Fruit fly (Drosophila melanogaster) whole organism, embryonic: ENCODE results near the gene Rnmt.

Experiments
- Adf1 ChIP-seq: fragments of 200-800 bp; sonication (Bioruptor generic); IDR thresholded peaks from 2 replicates; pipeline ENCODE4 v1.3.6; 2022; ENCODE audit warnings: missing biosample characterization, missing genetic modification characterization
- Blimp-1 ChIP-seq: fragments of 200-800 bp; sonication (Bioruptor generic); optimal IDR thresholded peaks from 3 replicates; lab custom pipeline; 2018; ENCODE audit warnings: missing biosample characterization, missing genetic modification characterization, mild to moderate bottlenecking, moderate library complexity, missing genetic modification reagents
- BtbVII ChIP-seq: fragments of 200-800 bp; sonication (Bioruptor generic); optimal IDR thresholded peaks from 3 replicates; lab custom pipeline; 2017; ENCODE audit warnings: missing biosample characterization, mild to moderate bottlenecking, missing genetic modification characterization
- CG10267 ChIP-seq: fragments of 200-800 bp; sonication (Bioruptor generic); optimal IDR thresholded peaks from 2 replicates; lab custom pipeline; 2018; ENCODE audit warnings: missing biosample characterization, mild to moderate bottlenecking, missing genetic modification characterization, moderate library complexity
- CG10431 ChIP-seq: fragments of 200-800 bp; sonication (Bioruptor generic); optimal IDR thresholded peaks from 3 replicates; lab custom pipeline; 2018; ENCODE audit warnings: missing biosample characterization, mild to moderate bottlenecking, missing genetic modification characterization
- CG10462 ChIP-seq: fragments of 200-800 bp; sonication (Bioruptor generic); optimal IDR thresholded peaks from 2 replicates; lab custom pipeline; 2016; ENCODE audit warnings: missing biosample characterization, missing genetic modification characterization
- CG10959 ChIP-seq: fragments of 200-800 bp; sonication (Bioruptor generic); IDR thresholded peaks from 2 replicates; pipeline ENCODE4 v1.3.6; 2022; ENCODE audit warnings: missing biosample characterization, missing genetic modification characterization
- CG11695 ChIP-seq: fragments of 200-800 bp; sonication (Bioruptor generic); IDR thresholded peaks from 3 replicates; pipeline ENCODE4 v1.3.6; 2022; ENCODE audit warnings: missing biosample characterization, missing genetic modification characterization
- CG12659 ChIP-seq: fragments of 200-800 bp; sonication (Bioruptor generic); optimal IDR thresholded peaks from 3 replicates; lab custom pipeline; 2017; ENCODE audit warnings: mild to moderate bottlenecking, missing biosample characterization, missing genetic modification reagents, missing genetic modification characterization
- CG14014 ChIP-seq: fragments of 200-800 bp; sonication (Bioruptor generic); IDR thresholded peaks from 2 replicates; pipeline ENCODE4 v1.3.6; 2022; ENCODE audit warnings: missing biosample characterization, missing genetic modification characterization
- CG16863 ChIP-seq: fragments of 200-800 bp; sonication (Bioruptor generic); optimal IDR thresholded peaks from 3 replicates; lab custom pipeline; 2016; ENCODE audit warnings: missing biosample characterization, missing genetic modification characterization
- CG31441 ChIP-seq: fragments of 200-800 bp; sonication (Bioruptor generic); IDR thresholded peaks from 2 replicates; pipeline ENCODE4 v1.3.6; 2022; ENCODE audit warnings: missing biosample characterization, missing genetic modification characterization
- CG4404 ChIP-seq: fragments of 200-800 bp; sonication (Bioruptor generic); IDR thresholded peaks from 2 replicates; pipeline ENCODE4 v1.3.6; 2022; ENCODE audit warnings: missing biosample characterization, missing genetic modification characterization
- CG4424 ChIP-seq: fragments of 200-800 bp; sonication (Bioruptor generic); optimal IDR thresholded peaks from 3 replicates; lab custom pipeline; 2016; ENCODE audit warnings: missing biosample characterization, missing genetic modification characterization
- CG4707 ChIP-seq: fragments of 200-800 bp; sonication (Bioruptor generic); optimal IDR thresholded peaks from 2 replicates; lab custom pipeline; 2018; ENCODE audit warnings: missing biosample characterization, mild to moderate bottlenecking, missing genetic modification characterization, moderate library complexity
- CG4854 ChIP-seq: fragments of 200-800 bp; sonication (Bioruptor generic); optimal IDR thresholded peaks from 2 replicates; lab custom pipeline; 2016; ENCODE audit warnings: missing biosample characterization, missing genetic modification characterization, inconsistent platforms
- CG6654 ChIP-seq: fragments of 200-800 bp; sonication (Bioruptor generic); optimal IDR thresholded peaks from 2 replicates; lab custom pipeline; 2017; ENCODE audit warnings: missing biosample characterization, mild to moderate bottlenecking, missing genetic modification characterization
- CG8765 ChIP-seq: fragments of 200-800 bp; sonication (Bioruptor generic); IDR thresholded peaks from 2 replicates; pipeline ENCODE4 v1.3.6; 2022; ENCODE audit warnings: missing biosample characterization, missing genetic modification characterization
- CG9437 ChIP-seq: fragments of 200-800 bp; sonication (Bioruptor generic); optimal IDR thresholded peaks from 2 replicates; lab custom pipeline; 2018; ENCODE audit warnings: missing biosample characterization, mild to moderate bottlenecking, missing genetic modification characterization
- CkIIα-i1 ChIP-seq: fragments of 200-800 bp; sonication (Bioruptor generic); IDR thresholded peaks from 2 replicates; pipeline ENCODE4 v1.3.6; 2022; ENCODE audit warnings: missing biosample characterization, missing genetic modification characterization
- Dbx ChIP-seq: fragments of 200-800 bp; sonication (Bioruptor generic); IDR thresholded peaks from 3 replicates; pipeline ENCODE4 v1.3.6; 2022; ENCODE audit warnings: missing biosample characterization, missing genetic modification characterization
- Hmx ChIP-seq: fragments of 200-800 bp; sonication (Bioruptor generic); optimal IDR thresholded peaks from 2 replicates; lab custom pipeline; 2016; ENCODE audit warnings: missing biosample characterization, missing genetic modification characterization
- Hsf ChIP-seq: fragments of 200-800 bp; sonication (Bioruptor generic); optimal IDR thresholded peaks from 3 replicates; lab custom pipeline; 2016; ENCODE audit warnings: missing biosample characterization, missing genetic modification characterization
- Mad ChIP-seq: fragments of 200-800 bp; sonication (Bioruptor generic); optimal IDR thresholded peaks from 2 replicates; lab custom pipeline; 2016; ENCODE audit warnings: missing biosample characterization, missing genetic modification characterization
- NC2β ChIP-seq: fragments of 200-800 bp; sonication (Bioruptor generic); optimal IDR thresholded peaks from 2 replicates; lab custom pipeline; 2016; ENCODE audit warnings: missing biosample characterization, missing genetic modification characterization
- Neu2 ChIP-seq: fragments of 200-800 bp; sonication (Bioruptor generic); optimal IDR thresholded peaks from 3 replicates; lab custom pipeline; 2016; ENCODE audit warnings: missing biosample characterization, missing genetic modification characterization, borderline replicate concordance
- Ptx1 ChIP-seq: fragments of 200-800 bp; sonication (Bioruptor generic); IDR thresholded peaks from 2 replicates; pipeline ENCODE4 v1.3.6; 2022; ENCODE audit warnings: missing biosample characterization, missing genetic modification characterization
- TFAM ChIP-seq: fragments of 200-800 bp; sonication (Bioruptor generic); optimal IDR thresholded peaks from 2 replicates; lab custom pipeline; 2017; ENCODE audit warnings: missing biosample characterization, missing genetic modification characterization, inconsistent platforms
- Xrp1 ChIP-seq: fragments of 200-800 bp; sonication (Bioruptor generic); IDR thresholded peaks from 2 replicates; pipeline ENCODE4 v1.3.6; 2022; ENCODE audit warnings: missing biosample characterization, missing genetic modification characterization
- al ChIP-seq: fragments of 200-800 bp; sonication (Bioruptor generic); IDR thresholded peaks from 2 replicates; pipeline ENCODE4 v1.3.6; 2022; ENCODE audit warnings: missing biosample characterization, missing genetic modification characterization
- ara ChIP-seq: fragments of 200-800 bp; sonication (Bioruptor generic); IDR thresholded peaks from 2 replicates; pipeline ENCODE4 v1.3.6; 2022; ENCODE audit warnings: missing biosample characterization, missing genetic modification characterization
- ato ChIP-seq: fragments of 200-800 bp; sonication (Bioruptor generic); IDR thresholded peaks from 2 replicates; pipeline ENCODE4 v1.3.6; 2022; ENCODE audit warnings: missing biosample characterization, missing genetic modification characterization; ENCODE audit not compliant: partially characterized antibody
- bab2 ChIP-seq: fragments of 200-800 bp; sonication (Bioruptor generic); optimal IDR thresholded peaks from 2 replicates; lab custom pipeline; 2016; ENCODE audit warnings: missing biosample characterization, missing genetic modification characterization
- br ChIP-seq: fragments of >200 bp; optimal IDR thresholded peaks from 2 replicates; lab custom pipeline; 2017
- croc ChIP-seq: fragments of 200-800 bp; sonication (Bioruptor generic); conservative IDR thresholded peaks from 3 replicates; pipeline ENCODE4 v1.3.6; 2022; ENCODE audit warnings: missing biosample characterization, missing genetic modification characterization
- dati ChIP-seq: fragments of 200-800 bp; sonication (Bioruptor generic); IDR thresholded peaks from 2 replicates; pipeline ENCODE4 v1.3.6; 2022; ENCODE audit warnings: missing biosample characterization, missing genetic modification characterization
- dimm ChIP-seq: fragments of 200-800 bp; sonication (Bioruptor generic); IDR thresholded peaks from 2 replicates; pipeline ENCODE4 v1.3.6; 2022; ENCODE audit warnings: missing biosample characterization, missing genetic modification characterization
- dm ChIP-seq: fragments of 200-800 bp; sonication (Bioruptor generic); optimal IDR thresholded peaks from 3 replicates; lab custom pipeline; 2016; ENCODE audit warnings: missing biosample characterization, missing genetic modification characterization
- ewg ChIP-seq: fragments of 200-800 bp; sonication (Bioruptor generic); optimal IDR thresholded peaks from 3 replicates; lab custom pipeline; 2017; ENCODE audit warnings: mild to moderate bottlenecking, missing biosample characterization, missing genetic modification reagents, missing genetic modification characterization
- gem ChIP-seq: fragments of 200-800 bp; sonication (Bioruptor generic); optimal IDR thresholded peaks from 2 replicates; lab custom pipeline; 2019; ENCODE audit warnings: missing biosample characterization, mild to moderate bottlenecking, missing genetic modification characterization, moderate library complexity
- hkb ChIP-seq, 2 experiments: fragments of 200-800 bp in 1 of 2; fragments of >200 bp in 1 of 2; sonication (Bioruptor generic) in 1 of 2; IDR thresholded peaks in 1 of 2; optimal IDR thresholded peaks in 1 of 2; 2 replicates each; pipeline versions ENCODE4 v1.3.6 to Lab custom; 2017 to 2022; ENCODE audit warnings: missing biosample characterization in 1 of 2, missing genetic modification characterization in 1 of 2
- kni ChIP-seq: fragments of 200-800 bp; sonication (Bioruptor generic); optimal IDR thresholded peaks from 3 replicates; lab custom pipeline; 2017; ENCODE audit warnings: mild to moderate bottlenecking, missing biosample characterization, missing genetic modification reagents, missing genetic modification characterization
- nom ChIP-seq: fragments of 200-800 bp; sonication (Bioruptor generic); optimal IDR thresholded peaks from 2 replicates; lab custom pipeline; 2017; ENCODE audit warnings: missing biosample characterization, missing genetic modification characterization, mild to moderate bottlenecking, moderate library complexity, missing genetic modification reagents
- sim ChIP-seq: fragments of 200-800 bp; sonication (Bioruptor generic); IDR thresholded peaks from 2 replicates; pipeline ENCODE4 v1.3.6; 2022; ENCODE audit warnings: missing biosample characterization, missing genetic modification characterization
- slbo ChIP-seq: fragments of 200-800 bp; sonication (Bioruptor generic); IDR thresholded peaks from 2 replicates; pipeline ENCODE4 v1.3.6; 2022; ENCODE audit warnings: missing biosample characterization, missing genetic modification characterization
- slou ChIP-seq: fragments of 200-800 bp; sonication (Bioruptor generic); optimal IDR thresholded peaks from 3 replicates; lab custom pipeline; 2016; ENCODE audit warnings: missing biosample characterization, missing genetic modification characterization
- sqz ChIP-seq: fragments of 200-800 bp; sonication (Bioruptor generic); optimal IDR thresholded peaks from 3 replicates; lab custom pipeline; 2018; ENCODE audit warnings: missing biosample characterization, mild to moderate bottlenecking, missing genetic modification characterization
- sr ChIP-seq: fragments of 200-800 bp; sonication (Bioruptor generic); IDR thresholded peaks from 3 replicates; pipeline ENCODE4 v1.3.6; 2022; ENCODE audit warnings: missing biosample characterization, missing genetic modification characterization
- tio ChIP-seq: fragments of 200-800 bp; sonication (Bioruptor generic); optimal IDR thresholded peaks from 2 replicates; lab custom pipeline; 2017; ENCODE audit warnings: missing biosample characterization, missing genetic modification characterization, inconsistent platforms
- trh ChIP-seq: fragments of 200-800 bp; sonication (Bioruptor generic); optimal IDR thresholded peaks from 2 replicates; lab custom pipeline; 2016; ENCODE audit warnings: missing biosample characterization, missing genetic modification characterization
- zen ChIP-seq: fragments of 200-800 bp; sonication (Bioruptor generic); optimal IDR thresholded peaks from 3 replicates; lab custom pipeline; 2018; ENCODE audit warnings: missing biosample characterization, mild to moderate bottlenecking, missing genetic modification characterization, moderate library complexity

The Rnmt gene

DNA sequence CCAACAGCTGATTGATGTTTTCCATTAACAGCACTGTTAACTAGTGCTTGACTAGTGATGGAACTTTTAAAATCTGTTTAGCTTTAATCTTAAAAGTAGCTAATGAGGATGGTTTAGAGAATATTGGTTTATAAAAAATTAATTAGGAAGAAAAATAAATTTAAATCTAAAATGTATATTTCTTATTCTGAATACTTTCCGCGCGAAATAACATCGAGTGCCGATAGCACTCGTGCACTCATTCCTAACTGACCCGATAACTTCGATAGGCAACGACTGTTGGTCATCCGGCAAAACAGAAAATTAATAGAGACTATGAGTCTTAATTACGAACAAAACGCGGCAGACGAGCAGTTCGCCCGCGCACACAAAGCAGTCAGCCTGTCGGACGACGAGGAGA is at the start of gene Rnmt, which contains the start of gene THG:
Gene Rnmt (plus strand): TSS at position 237 of the 400 bp plus-strand sequence.
Gene THG (minus strand): TSS at position 22 of the 400 bp plus-strand sequence.
- TF ChIP-seq sim: peak; percentile 73
- peak; percentile 71 for TF ChIP-seq al
- TF ChIP-seq Blimp-1 (GFP tag; lab: Kevin White, UChicago): peak; percentile 73
- TF ChIP-seq bab2 (GFP tag; lab: Kevin White, UChicago): peak; percentile 68
- TF ChIP-seq Hmx: peak; percentile 43
- peak; percentile 71 for TF ChIP-seq CG10462 (GFP tag; lab: Kevin White, UChicago)
- TF ChIP-seq CkIIα-i1 (GFP tag; lab: Robert Waterston, UW): peak; percentile 57; the same call in 1 of the 2 replicates
- no peak for TF ChIP-seq br (lab: Kevin White, UChicago)
- peak; percentile 20 for TF ChIP-seq CG4707 (GFP tag; lab: Kevin White, UChicago)
- TF ChIP-seq hkb (optimal IDR thresholded peaks at IDR 0.05; lab: Kevin White, UChicago): no peak
- TF ChIP-seq hkb (GFP tag; IDR thresholded peaks at IDR 0.05; lab: Robert Waterston, UW): peak; percentile 69
- TF ChIP-seq CG6654 (GFP tag; lab: Kevin White, UChicago): no peak
- TF ChIP-seq trh: peak; percentile 58
- peak; percentile 84 for TF ChIP-seq CG10959
- TF ChIP-seq dm: peak; percentile 32
- TF ChIP-seq nom (GFP tag; lab: Kevin White, UChicago): peak; percentile 34
- peak; percentile 84 for TF ChIP-seq Hsf (GFP tag; lab: Kevin White, UChicago)
- peak; percentile 55 for TF ChIP-seq ewg
- peak; percentile 68 for TF ChIP-seq CG8765
- TF ChIP-seq CG16863 (GFP tag; lab: Kevin White, UChicago): peak; percentile 35
- TF ChIP-seq sqz (GFP tag; lab: Kevin White, UChicago): no peak
- peak; percentile 46 for TF ChIP-seq CG9437 (GFP tag; lab: Kevin White, UChicago)
- peak; percentile 78 for TF ChIP-seq CG4404
- peak; percentile 83 for TF ChIP-seq zen
- peak; percentile 65 for TF ChIP-seq croc (GFP tag; lab: Robert Waterston, UW)
- TF ChIP-seq Adf1: peak; percentile 19; the same call in 1 of the 2 replicates
- no peak for TF ChIP-seq Neu2 (GFP tag; lab: Kevin White, UChicago)
- TF ChIP-seq Xrp1 (GFP tag; lab: Robert Waterston, UW): peak; percentile 89
- TF ChIP-seq sr (GFP tag; lab: Robert Waterston, UW): peak; percentile 11; the same call in 1 of the 3 replicates
- TF ChIP-seq CG10431 (GFP tag; lab: Kevin White, UChicago): peak; percentile 7
- TF ChIP-seq Mad (GFP tag; lab: Kevin White, UChicago): peak; percentile 74
- TF ChIP-seq gem (tag; lab: Kevin White, UChicago): peak; percentile 94
- TF ChIP-seq ara (GFP tag; lab: Robert Waterston, UW): peak; percentile 86
- 0 out of 2 replicates have a peak, but pooled peaks have one; percentile 37 for TF ChIP-seq dati (GFP tag; lab: Robert Waterston, UW)
- peak; percentile 42; the same call in 1 of the 2 replicates for TF ChIP-seq dimm (GFP tag; lab: Robert Waterston, UW)
- peak; percentile 77 for TF ChIP-seq CG31441
- peak; percentile 82 for TF ChIP-seq CG4424 (GFP tag; lab: Kevin White, UChicago)
- peak; percentile 90 for TF ChIP-seq slbo
- TF ChIP-seq BtbVII (GFP tag; lab: Kevin White, UChicago): peak; percentile 2
- peak; percentile 84 for TF ChIP-seq CG10267 (tag; lab: Kevin White, UChicago)
- peak; percentile 43 for TF ChIP-seq slou (GFP tag; lab: Kevin White, UChicago)
- peak; percentile 86 for TF ChIP-seq CG14014 (GFP tag; lab: Robert Waterston, UW)
- no peak for TF ChIP-seq TFAM
- peak; percentile 93 for TF ChIP-seq Dbx
- TF ChIP-seq Ptx1: peak; percentile 87
- no peak for TF ChIP-seq tio
- TF ChIP-seq CG11695 (GFP tag; lab: Robert Waterston, UW): peak; percentile 69; the same call in 2 of the 3 replicates
- TF ChIP-seq CG4854 (GFP tag; lab: Kevin White, UChicago): peak; percentile 63
- TF ChIP-seq CG12659 (GFP tag; lab: Kevin White, UChicago): peak; percentile 87
- peak; percentile 41; the same call in 1 of the 2 replicates for TF ChIP-seq ato (GFP tag; lab: Robert Waterston, UW)
- TF ChIP-seq kni: no peak
- peak; percentile 88 for TF ChIP-seq NC2β (GFP tag; lab: Kevin White, UChicago)
